In the genomic region with DNA sequence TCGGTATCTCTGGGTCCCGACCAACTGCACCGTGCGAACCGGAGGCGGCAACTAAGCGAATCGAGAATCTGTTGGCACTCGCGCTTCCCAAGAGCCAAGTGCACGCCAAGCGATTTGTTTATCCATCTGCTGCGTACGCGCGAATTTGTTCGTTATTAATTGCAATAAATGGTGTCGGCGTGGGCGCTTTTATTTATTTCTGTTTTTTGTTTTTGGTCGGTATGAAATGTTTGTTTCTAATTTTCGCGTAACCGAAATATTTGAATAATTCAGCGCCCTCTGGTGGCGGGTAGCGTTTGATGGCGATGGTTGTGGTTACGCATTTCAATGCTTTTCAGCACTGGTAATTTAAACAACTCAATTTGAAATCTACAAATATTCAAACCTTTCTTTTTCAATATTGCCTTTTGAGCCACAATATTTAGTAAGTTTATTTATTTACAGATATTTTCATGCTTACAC, we compare ENCODE assay signal across 3 fruit fly cellular contexts.
TF ChIP-seq lines count a peak whose summit lies in the region.

A gene (minus strand): TSS at position 51 of the 462 bp plus-strand sequence.

TF ChIP-seq in whole organism, adult, 20 proteins besides CTCF, POLR2A, EP300 and RAD21 (continued from another document):
- no peak for TF ChIP-seq tj (GFP tag; optimal IDR thresholded peaks at IDR 0.05; lab: Kevin White, UChicago)
- TF ChIP-seq cic (GFP tag; optimal IDR thresholded peaks at IDR 0.05; lab: Kevin White, UChicago) = no peak
- TF ChIP-seq CG14711 (tag; optimal IDR thresholded peaks at IDR 0.05; lab: Kevin White, UChicago) = no peak

TF ChIP-seq in whole organism, embryonic, 481 proteins besides CTCF, POLR2A, EP300 and RAD21 (continued from another document and continues in another):
- peak; percentile 71 for TF ChIP-seq slbo (GFP tag; IDR thresholded peaks at IDR 0.05; lab: Robert Waterston, UW)
- peak; percentile 24; the same call in 1 of the 3 replicates for TF ChIP-seq row (GFP tag; IDR thresholded peaks at IDR 0.05; lab: Robert Waterston, UW)
- peak; percentile 74 for TF ChIP-seq CG5245 (GFP tag; optimal IDR thresholded peaks at IDR 0.05; lab: Kevin White, UChicago)
- TF ChIP-seq CG6254 (GFP tag; optimal IDR thresholded peaks at IDR 0.05; lab: Kevin White, UChicago) = peak; percentile 58
- peak; percentile 61 for TF ChIP-seq CG18619 (GFP tag; optimal IDR thresholded peaks at IDR 0.05; lab: Kevin White, UChicago)
- TF ChIP-seq Drgx (GFP tag; IDR thresholded peaks at IDR 0.05; lab: Robert Waterston, UW) = no peak
- peak; percentile 49; the same call in 1 of the 2 replicates for TF ChIP-seq wdn (GFP tag; IDR thresholded peaks at IDR 0.05; lab: Robert Waterston, UW)
- no peak for TF ChIP-seq CG15479 (GFP tag; optimal IDR thresholded peaks at IDR 0.05; lab: Kevin White, UChicago)
- TF ChIP-seq Deaf1 (tag; optimal IDR thresholded peaks at IDR 0.05; lab: Kevin White, UChicago) = no peak
- TF ChIP-seq CG4854 (GFP tag; optimal IDR thresholded peaks at IDR 0.05; lab: Kevin White, UChicago) = peak; percentile 70
- no peak for TF ChIP-seq sima (GFP tag; optimal IDR thresholded peaks at IDR 0.05; lab: Kevin White, UChicago)
- peak; percentile 39; the same call in 1 of the 2 replicates for TF ChIP-seq ato (GFP tag; IDR thresholded peaks at IDR 0.05; lab: Robert Waterston, UW; ENCODE audit: partially characterized antibody)
- TF ChIP-seq Hr39 (optimal IDR thresholded peaks at IDR 0.05; lab: Kevin White, UChicago) = no peak
- peak; percentile 11 for TF ChIP-seq ftz-f1 (GFP tag; optimal IDR thresholded peaks at IDR 0.05; lab: Kevin White, UChicago)
- peak; percentile 83 for TF ChIP-seq Xbp1 (GFP tag; optimal IDR thresholded peaks at IDR 0.05; lab: Kevin White, UChicago)
- no peak for TF ChIP-seq lbe (GFP tag; optimal IDR thresholded peaks at IDR 0.05; lab: Kevin White, UChicago)
- peak; percentile 30; the same call in 1 of the 3 replicates for TF ChIP-seq so (GFP tag; IDR thresholded peaks at IDR 0.05; lab: Robert Waterston, UW)
- TF ChIP-seq org-1 (GFP tag; optimal IDR thresholded peaks at IDR 0.05; lab: Kevin White, UChicago) = peak; percentile 29
- peak; percentile 74 for TF ChIP-seq chm (GFP tag; IDR thresholded peaks at IDR 0.05; lab: Robert Waterston, UW)
- TF ChIP-seq CG12071 (GFP tag; optimal IDR thresholded peaks at IDR 0.05; lab: Kevin White, UChicago) = peak; percentile 15
- no peak for TF ChIP-seq schlank (tag; optimal IDR thresholded peaks at IDR 0.05; lab: Kevin White, UChicago)
- peak; percentile 67 for TF ChIP-seq CG30403 (GFP tag; optimal IDR thresholded peaks at IDR 0.05; lab: Kevin White, UChicago)
- no peak for TF ChIP-seq Kr (GFP tag; optimal IDR thresholded peaks at IDR 0.05; lab: Kevin White, UChicago)
- peak; percentile 75 for TF ChIP-seq CG13287 (GFP tag; IDR thresholded peaks at IDR 0.05; lab: Robert Waterston, UW; ENCODE audit: partially characterized antibody)
- TF ChIP-seq gfzf (GFP tag; optimal IDR thresholded peaks at IDR 0.05; lab: Kevin White, UChicago) = peak; percentile 16
- peak; percentile 51 for TF ChIP-seq inv (GFP tag; IDR thresholded peaks at IDR 0.05; lab: Robert Waterston, UW; ENCODE audit: partially characterized antibody)
- TF ChIP-seq vvl (GFP tag; IDR thresholded peaks at IDR 0.05; lab: Robert Waterston, UW) = peak; percentile 85
- TF ChIP-seq CG30431 (GFP tag; optimal IDR thresholded peaks at IDR 0.05; lab: Kevin White, UChicago) = peak; percentile 42
- no peak for TF ChIP-seq CG34422 (GFP tag; IDR thresholded peaks at IDR 0.05; lab: Robert Waterston, UW)
- TF ChIP-seq grn (GFP tag; optimal IDR thresholded peaks at IDR 0.05; lab: Kevin White, UChicago) = no peak
- TF ChIP-seq CG1024 (GFP tag; IDR thresholded peaks at IDR 0.05; lab: Robert Waterston, UW) = no peak; the same call in 1 of the 2 replicates
- TF ChIP-seq PHDP (tag; optimal IDR thresholded peaks at IDR 0.05; lab: Kevin White, UChicago) = peak; percentile 69
- peak; percentile 82 for TF ChIP-seq caup (GFP tag; optimal IDR thresholded peaks at IDR 0.05; lab: Kevin White, UChicago; ENCODE audit: severe bottlenecking)
- TF ChIP-seq crp (GFP tag; optimal IDR thresholded peaks at IDR 0.05; lab: Kevin White, UChicago) = peak in 1 of 2 experiments; percentile 21
- no peak for TF ChIP-seq tna (GFP tag; IDR thresholded peaks at IDR 0.05; lab: Robert Waterston, UW; ENCODE audit: partially characterized antibody)
- TF ChIP-seq jing (GFP tag; optimal IDR thresholded peaks at IDR 0.05; lab: Kevin White, UChicago) = no peak
- peak; percentile 48 for TF ChIP-seq jumu (GFP tag; optimal IDR thresholded peaks at IDR 0.05; lab: Kevin White, UChicago)
- no peak for TF ChIP-seq Ravus (GFP tag; IDR thresholded peaks at IDR 0.05; lab: Robert Waterston, UW)
- no peak for TF ChIP-seq Poxn (GFP tag; IDR thresholded peaks at IDR 0.05; lab: Robert Waterston, UW)
- TF ChIP-seq ems (GFP tag; optimal IDR thresholded peaks at IDR 0.05; lab: Kevin White, UChicago) = peak; percentile 55
- no peak for TF ChIP-seq scrt (GFP tag; optimal IDR thresholded peaks at IDR 0.05; lab: Kevin White, UChicago)
- peak; percentile 48 for TF ChIP-seq gem (tag; optimal IDR thresholded peaks at IDR 0.05; lab: Kevin White, UChicago)
- TF ChIP-seq lab (GFP tag; optimal IDR thresholded peaks at IDR 0.05; lab: Kevin White, UChicago) = peak; percentile 71
- TF ChIP-seq Jarid2 (GFP tag; optimal IDR thresholded peaks at IDR 0.05; lab: Kevin White, UChicago) = no peak
- TF ChIP-seq CG10366 (GFP tag; IDR thresholded peaks at IDR 0.05; lab: Robert Waterston, UW) = peak; percentile 52
- no peak for TF ChIP-seq hth (optimal IDR thresholded peaks at IDR 0.05; lab: Kevin White, UChicago)
- TF ChIP-seq mld (GFP tag; IDR thresholded peaks at IDR 0.05; lab: Robert Waterston, UW; ENCODE audit: partially characterized antibody) = no peak
- peak; percentile 79 for TF ChIP-seq Lhr (GFP tag; optimal IDR thresholded peaks at IDR 0.05; lab: Kevin White, UChicago)
- TF ChIP-seq CG30020 (tag; optimal IDR thresholded peaks at IDR 0.05; lab: Kevin White, UChicago) = no peak
- TF ChIP-seq ATbp (GFP tag; optimal IDR thresholded peaks at IDR 0.05; lab: Kevin White, UChicago) = peak; percentile 36
- no peak for TF ChIP-seq CG4730 (GFP tag; IDR thresholded peaks at IDR 0.05; lab: Robert Waterston, UW)
- TF ChIP-seq kah (GFP tag; optimal IDR thresholded peaks at IDR 0.05; lab: Kevin White, UChicago) = peak; percentile 32
- no peak for TF ChIP-seq cwo (GFP tag; optimal IDR thresholded peaks at IDR 0.05; lab: Kevin White, UChicago)
- peak; percentile 51 for TF ChIP-seq hbn (GFP tag; IDR thresholded peaks at IDR 0.05; lab: Robert Waterston, UW; ENCODE audit: partially characterized antibody)
- TF ChIP-seq dpn (GFP tag; optimal IDR thresholded peaks at IDR 0.05; lab: Kevin White, UChicago) = peak; percentile 75 to 84
- TF ChIP-seq CG7271 (tag; optimal IDR thresholded peaks at IDR 0.05; lab: Kevin White, UChicago) = peak; percentile 4
- TF ChIP-seq CG11504 (tag; optimal IDR thresholded peaks at IDR 0.05; lab: Kevin White, UChicago) = peak; percentile 56
- no peak for TF ChIP-seq CG7357 (GFP tag; IDR thresholded peaks at IDR 0.05; lab: Robert Waterston, UW)
- no peak for TF ChIP-seq CG31365 (tag; optimal IDR thresholded peaks at IDR 0.05; lab: Kevin White, UChicago)
- TF ChIP-seq CG5953 (GFP tag; IDR thresholded peaks at IDR 0.05; lab: Robert Waterston, UW) = 0 out of 2 replicates have a peak, but pooled peaks have one; percentile 15

TF ChIP-seq in whole organism, prepupa, 60 proteins besides CTCF, POLR2A, EP300 and RAD21 (continued from another document):
- TF ChIP-seq CG3919 (GFP tag; optimal IDR thresholded peaks at IDR 0.05; lab: Kevin White, UChicago) = peak; percentile 75
- no peak for TF ChIP-seq eg (GFP tag; IDR thresholded peaks at IDR 0.05; lab: Robert Waterston, UW)
- TF ChIP-seq Hr39 (GFP tag; optimal IDR thresholded peaks at IDR 0.05; lab: Kevin White, UChicago) = peak; percentile 54
- no peak for TF ChIP-seq Lpt (GFP tag; optimal IDR thresholded peaks at IDR 0.05; lab: Kevin White, UChicago)
- TF ChIP-seq Met (GFP tag; optimal IDR thresholded peaks at IDR 0.05; lab: Kevin White, UChicago) = peak; percentile 47
- TF ChIP-seq CG6808 (GFP tag; optimal IDR thresholded peaks at IDR 0.05; lab: Kevin White, UChicago) = no peak
- TF ChIP-seq CG10631 (GFP tag; optimal IDR thresholded peaks at IDR 0.05; lab: Kevin White, UChicago) = peak; percentile 3
- TF ChIP-seq Ets21C (GFP tag; optimal IDR thresholded peaks at IDR 0.05; lab: Kevin White, UChicago) = peak; percentile 41
- TF ChIP-seq vri (GFP tag; optimal IDR thresholded peaks at IDR 0.05; lab: Kevin White, UChicago) = no peak
- peak; percentile 2 for TF ChIP-seq CG8319 (GFP tag; optimal IDR thresholded peaks at IDR 0.05; lab: Kevin White, UChicago)
- TF ChIP-seq CG1621 (tag; optimal IDR thresholded peaks at IDR 0.05; lab: Kevin White, UChicago) = no peak
- TF ChIP-seq Sox15 (GFP tag; optimal IDR thresholded peaks at IDR 0.05; lab: Kevin White, UChicago) = peak; percentile 12
- TF ChIP-seq dac (GFP tag; optimal IDR thresholded peaks at IDR 0.05; lab: Kevin White, UChicago) = peak; percentile 23
- TF ChIP-seq CG15336 (GFP tag; IDR thresholded peaks at IDR 0.05; lab: Robert Waterston, UW) = no peak
- peak; percentile 51; the same call in 1 of the 3 replicates for TF ChIP-seq CG6163 (GFP tag; IDR thresholded peaks at IDR 0.05; lab: Robert Waterston, UW)
- TF ChIP-seq fkh (GFP tag; optimal IDR thresholded peaks at IDR 0.05; lab: Kevin White, UChicago) = peak; percentile 48
- peak; percentile 20 for TF ChIP-seq achi (GFP tag; optimal IDR thresholded peaks at IDR 0.05; lab: Kevin White, UChicago)
- no peak for TF ChIP-seq Blimp-1 (GFP tag; optimal IDR thresholded peaks at IDR 0.05; lab: Kevin White, UChicago)
- peak; percentile 33 for TF ChIP-seq Eip75B (GFP tag; optimal IDR thresholded peaks at IDR 0.05; lab: Kevin White, UChicago)
- peak; percentile 58 for TF ChIP-seq pdm3 (GFP tag; optimal IDR thresholded peaks at IDR 0.05; lab: Kevin White, UChicago)
- peak; percentile 62 for TF ChIP-seq esn (GFP tag; optimal IDR thresholded peaks at IDR 0.05; lab: Kevin White, UChicago)
- peak; percentile 37 for TF ChIP-seq CG6792 (GFP tag; optimal IDR thresholded peaks at IDR 0.05; lab: Kevin White, UChicago)
- TF ChIP-seq Smox (GFP tag; optimal IDR thresholded peaks at IDR 0.05; lab: Kevin White, UChicago) = no peak
- no peak for TF ChIP-seq CG11294 (GFP tag; IDR thresholded peaks at IDR 0.05; lab: Robert Waterston, UW)
- peak in 1 of 2 experiments; percentile 20 for TF ChIP-seq salr (GFP tag; optimal IDR thresholded peaks at IDR 0.05; lab: Kevin White, UChicago)
